Fruit fly (Drosophila melanogaster) whole organism, prepupa: ENCODE measurements around the gene rogdi.

ENCODE experiments used
- Blimp-1 ChIP-seq: fragments of 200-800 bp; sonication (Bioruptor generic); optimal IDR thresholded peaks from 3 replicates; lab custom pipeline; 2017; ENCODE audit warnings: missing biosample characterization, missing genetic modification characterization, mild to moderate bottlenecking, moderate library complexity, missing genetic modification reagents
- CG10631 ChIP-seq: fragments of 200-800 bp; sonication (Bioruptor generic); optimal IDR thresholded peaks from 2 replicates; lab custom pipeline; 2016; ENCODE audit warnings: missing biosample characterization, missing genetic modification characterization
- CG10669 ChIP-seq: fragments of 200-800 bp; sonication (Bioruptor generic); optimal IDR thresholded peaks from 3 replicates; lab custom pipeline; 2018; ENCODE audit warnings: missing biosample characterization, mild to moderate bottlenecking, missing genetic modification characterization, moderate library complexity
- CG11902 ChIP-seq: fragments of 200-800 bp; sonication (Bioruptor generic); optimal IDR thresholded peaks from 3 replicates; lab custom pipeline; 2016; ENCODE audit warnings: missing biosample characterization, missing genetic modification characterization
- CG1621 ChIP-seq: fragments of 200-800 bp; sonication (Bioruptor generic); optimal IDR thresholded peaks from 3 replicates; lab custom pipeline; 2018; ENCODE audit warnings: missing biosample characterization, mild to moderate bottlenecking, missing genetic modification characterization
- CG16779 ChIP-seq: fragments of 200-800 bp; sonication (Bioruptor generic); optimal IDR thresholded peaks from 3 replicates; lab custom pipeline; 2017; ENCODE audit warnings: missing biosample characterization, mild to moderate bottlenecking, missing genetic modification characterization
- CG3032 ChIP-seq: fragments of 200-800 bp; optimal IDR thresholded peaks from 2 replicates; lab custom pipeline; 2019; ENCODE audit warnings: missing biosample characterization, mild to moderate bottlenecking, missing genetic modification characterization, moderate library complexity
- CG31627 ChIP-seq: fragments of 200-800 bp; sonication (Bioruptor generic); optimal IDR thresholded peaks from 3 replicates; lab custom pipeline; 2016; ENCODE audit warnings: missing biosample characterization, missing genetic modification characterization
- CG34406 ChIP-seq: fragments of 200-800 bp; sonication (Bioruptor generic); optimal IDR thresholded peaks from 3 replicates; lab custom pipeline; 2016; ENCODE audit warnings: missing biosample characterization, missing genetic modification characterization
- CG3919 ChIP-seq: fragments of 200-800 bp; sonication (Bioruptor generic); optimal IDR thresholded peaks from 3 replicates; lab custom pipeline; 2016; ENCODE audit warnings: missing biosample characterization, missing genetic modification characterization
- CG6163 ChIP-seq: fragments of 200-800 bp; sonication (Bioruptor generic); IDR thresholded peaks from 3 replicates; pipeline ENCODE4 v1.3.6; 2022; ENCODE audit warnings: missing biosample characterization, missing genetic modification characterization
- CG6854 ChIP-seq: fragments of 200-800 bp; sonication (Bioruptor generic); optimal IDR thresholded peaks from 2 replicates; lab custom pipeline; 2017; ENCODE audit warnings: missing biosample characterization, mild to moderate bottlenecking, missing genetic modification characterization
- CG7368 ChIP-seq: fragments of 200-800 bp; sonication (Bioruptor generic); optimal IDR thresholded peaks from 3 replicates; lab custom pipeline; 2016; ENCODE audit warnings: missing biosample characterization, missing genetic modification characterization
- CG8119 ChIP-seq: fragments of 200-800 bp; sonication (Bioruptor generic); IDR thresholded peaks from 3 replicates; pipeline ENCODE4 v1.3.6; 2022; ENCODE audit warnings: missing biosample characterization, missing genetic modification characterization
- CG8632 ChIP-seq: fragments of 200-800 bp; sonication (Bioruptor generic); optimal IDR thresholded peaks from 3 replicates; lab custom pipeline; 2016; ENCODE audit warnings: missing biosample characterization, missing genetic modification characterization
- CG9139 ChIP-seq: fragments of 200-800 bp; sonication (Bioruptor generic); optimal IDR thresholded peaks from 3 replicates; lab custom pipeline; 2017; ENCODE audit warnings: missing biosample characterization, mild to moderate bottlenecking, missing genetic modification characterization
- Eip75B ChIP-seq: fragments of 200-800 bp; sonication (Bioruptor generic); optimal IDR thresholded peaks from 3 replicates; lab custom pipeline; 2016; ENCODE audit warnings: missing biosample characterization, missing genetic modification characterization
- Ets21C ChIP-seq: fragments of 200-800 bp; sonication (Bioruptor generic); optimal IDR thresholded peaks from 3 replicates; lab custom pipeline; 2016; ENCODE audit warnings: missing biosample characterization, missing genetic modification characterization
- Ets96B ChIP-seq: fragments of 200-800 bp; optimal IDR thresholded peaks from 2 replicates; lab custom pipeline; 2019; ENCODE audit warnings: missing biosample characterization, mild to moderate bottlenecking, missing genetic modification characterization, moderate library complexity
- Hr38 ChIP-seq: sonication (Bioruptor generic); optimal IDR thresholded peaks from 2 replicates; lab custom pipeline; 2016; ENCODE audit warnings: missing biosample characterization, missing genetic modification characterization
- Hr4 ChIP-seq: fragments of 200-800 bp; sonication (Bioruptor generic); optimal IDR thresholded peaks from 3 replicates; lab custom pipeline; 2016; ENCODE audit warnings: missing biosample characterization, missing genetic modification characterization
- Met ChIP-seq: fragments of 200-800 bp; sonication (Bioruptor generic); optimal IDR thresholded peaks from 3 replicates; lab custom pipeline; 2016; ENCODE audit warnings: missing biosample characterization, missing genetic modification characterization
- OdsH ChIP-seq: fragments of 200-800 bp; sonication (Bioruptor generic); optimal IDR thresholded peaks from 3 replicates; lab custom pipeline; 2016; ENCODE audit warnings: missing biosample characterization, missing genetic modification characterization
- Sox102F ChIP-seq: fragments of 200-800 bp; sonication (Bioruptor generic); optimal IDR thresholded peaks from 2 replicates; lab custom pipeline; 2016; ENCODE audit warnings: missing biosample characterization, mild to moderate bottlenecking, missing genetic modification characterization
- achi ChIP-seq: fragments of 200-800 bp; sonication (Bioruptor generic); optimal IDR thresholded peaks from 3 replicates; lab custom pipeline; 2016; ENCODE audit warnings: missing biosample characterization, missing genetic modification characterization
- dac ChIP-seq: fragments of 200-800 bp; sonication (Bioruptor generic); optimal IDR thresholded peaks from 2 replicates; lab custom pipeline; 2017; ENCODE audit warnings: missing biosample characterization, mild to moderate bottlenecking, missing genetic modification characterization
- dsx ChIP-seq: fragments of 200-800 bp; optimal IDR thresholded peaks from 3 replicates; lab custom pipeline; 2019; ENCODE audit warnings: missing biosample characterization, mild to moderate bottlenecking, missing genetic modification characterization, moderate library complexity; ENCODE audit not compliant: poor library complexity, severe bottlenecking
- eg ChIP-seq: fragments of 200-800 bp; sonication (Bioruptor generic); IDR thresholded peaks from 3 replicates; pipeline ENCODE4 v1.3.6; 2022; ENCODE audit warnings: missing biosample characterization, missing genetic modification characterization
- esn ChIP-seq: fragments of 200-800 bp; sonication (Bioruptor generic); optimal IDR thresholded peaks from 2 replicates; lab custom pipeline; 2016; ENCODE audit warnings: missing biosample characterization, mild to moderate bottlenecking, missing genetic modification characterization, moderate library complexity
- fd59A ChIP-seq: fragments of 200-800 bp; sonication (Bioruptor generic); optimal IDR thresholded peaks from 2 replicates; lab custom pipeline; 2017; ENCODE audit warnings: missing biosample characterization, mild to moderate bottlenecking, missing genetic modification characterization, missing genetic modification reagents
- fd85E ChIP-seq: fragments of 200-800 bp; sonication (Bioruptor generic); optimal IDR thresholded peaks from 3 replicates; lab custom pipeline; 2016; ENCODE audit warnings: missing biosample characterization, missing genetic modification characterization
- fkh ChIP-seq: fragments of 200-800 bp; sonication (Bioruptor generic); optimal IDR thresholded peaks from 3 replicates; lab custom pipeline; 2017; ENCODE audit warnings: missing biosample characterization, mild to moderate bottlenecking, missing genetic modification characterization, moderate library complexity
- lz ChIP-seq: fragments of 200-800 bp; sonication (Bioruptor generic); optimal IDR thresholded peaks from 3 replicates; lab custom pipeline; 2016; ENCODE audit warnings: missing biosample characterization, missing genetic modification characterization
- net ChIP-seq: fragments of 200-800 bp; sonication (Bioruptor generic); optimal IDR thresholded peaks from 3 replicates; lab custom pipeline; 2016; ENCODE audit warnings: missing biosample characterization, missing genetic modification characterization
- pdm3 ChIP-seq: fragments of 200-800 bp; sonication (Bioruptor generic); optimal IDR thresholded peaks from 3 replicates; lab custom pipeline; 2016; ENCODE audit warnings: missing biosample characterization, missing genetic modification characterization
- salr ChIP-seq, 2 experiments: fragments of 200-800 bp; sonication (Bioruptor generic); optimal IDR thresholded peaks; 3 replicates each; lab custom pipeline; 2016 to 2018; ENCODE audit warnings: missing biosample characterization in 2 of 2, missing genetic modification characterization in 2 of 2, mild to moderate bottlenecking in 1 of 2
- spab ChIP-seq: fragments of 200-800 bp; sonication (Bioruptor generic); optimal IDR thresholded peaks from 2 replicates; lab custom pipeline; 2017; ENCODE audit warnings: missing biosample characterization, mild to moderate bottlenecking, missing genetic modification characterization, missing genetic modification reagents
- ss ChIP-seq, 2 experiments: fragments of 200-800 bp; sonication (Bioruptor generic); optimal IDR thresholded peaks; 2 replicates in 1 of 2; 3 replicates in 1 of 2; lab custom pipeline; 2017 to 2018; ENCODE audit warnings: mild to moderate bottlenecking in 2 of 2, missing biosample characterization in 2 of 2, missing genetic modification characterization in 2 of 2, moderate library complexity in 1 of 2

Gene rogdi

DNA sequence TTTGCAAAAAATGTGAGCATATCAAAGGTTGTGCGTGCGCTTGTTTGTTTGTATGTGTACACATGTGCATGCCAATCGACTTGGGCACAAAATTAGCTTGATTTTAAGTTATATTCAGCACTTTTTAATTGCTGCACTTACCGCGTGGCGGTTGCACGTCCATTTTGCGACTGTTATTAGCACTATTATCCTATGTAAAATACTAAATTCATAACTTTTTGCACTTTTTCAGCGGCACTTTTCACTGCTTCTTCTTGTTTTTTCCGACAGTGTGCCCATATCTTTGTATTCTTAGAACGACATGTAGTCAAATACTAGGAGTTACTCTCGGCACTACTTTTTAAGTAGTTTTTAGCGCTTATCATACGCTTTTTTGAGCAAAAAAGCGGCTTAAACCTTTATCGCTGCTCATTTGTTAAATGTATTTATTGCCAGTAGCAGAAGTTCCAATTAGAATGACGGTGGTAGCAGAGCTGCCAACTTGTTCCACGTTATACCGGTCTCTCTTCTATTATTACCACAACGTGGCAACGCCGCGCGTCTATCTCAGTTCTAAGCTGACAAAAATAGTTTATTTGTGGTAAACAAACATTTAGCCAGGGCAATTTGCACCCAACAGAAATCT is 6.9 kb upstream of the rogdi start, which contains the start of the genes scaf6 and Papst2:
TSS of gene scaf6 (minus strand) at position 278 of the 625 bp plus-strand sequence.
TSS of gene Papst2 (plus strand) at position 501 of the 625 bp plus-strand sequence.
- TF ChIP-seq CG3032 (tag; lab: Kevin White, UChicago), result peak; percentile 10
- peak; percentile 63 for TF ChIP-seq CG6854 (GFP tag; lab: Kevin White, UChicago)
- no peak for TF ChIP-seq CG8632
- TF ChIP-seq esn (GFP tag; lab: Kevin White, UChicago), result peak; percentile 17
- TF ChIP-seq fkh (GFP tag; lab: Kevin White, UChicago), result peak; percentile 95

DNA sequence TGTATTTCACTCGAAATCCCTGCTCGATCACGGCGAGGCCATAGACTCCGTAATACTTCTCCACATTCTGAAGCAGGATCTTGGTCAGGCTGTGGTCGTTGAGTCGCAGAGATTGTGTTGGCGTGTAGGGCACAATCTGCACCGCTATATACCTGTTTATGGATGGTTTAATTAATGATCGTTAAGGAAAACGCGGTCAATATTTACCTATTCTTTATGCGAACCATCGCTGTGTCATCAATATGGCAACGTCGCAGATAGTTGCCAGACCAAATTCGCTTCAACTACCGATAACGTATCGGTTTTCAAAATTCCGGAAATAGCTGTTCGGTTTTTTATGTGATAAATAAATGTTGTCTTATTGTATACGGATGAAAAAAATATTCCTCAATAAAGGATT is 4.5 kb upstream of the rogdi start, which contains the start of gene Pop5:
TSS of gene Pop5 (minus strand) at position 240 of the 400 bp plus-strand sequence.
- TF ChIP-seq CG6854 (GFP tag; lab: Kevin White, UChicago) (no peak), net (GFP tag; lab: Kevin White, UChicago) (no peak), Sox102F (no peak), fkh (GFP tag; lab: Kevin White, UChicago) (peak; percentile 98), dsx (GFP tag; lab: Kevin White, UChicago) (no peak), CG10631 (GFP tag; lab: Kevin White, UChicago) (no peak), CG31627 (no peak), CG1621 (peak; percentile 3), dac (GFP tag; lab: Kevin White, UChicago) (no peak), CG10669 (GFP tag; lab: Kevin White, UChicago) (no peak), CG34406 (GFP tag; lab: Kevin White, UChicago) (no peak), pdm3 (no peak), CG6163 (GFP tag; lab: Robert Waterston, UW) (no peak), Blimp-1 (GFP tag; lab: Kevin White, UChicago) (no peak), CG8632 (no peak), esn (GFP tag; lab: Kevin White, UChicago) (peak; percentile 33)

DNA sequence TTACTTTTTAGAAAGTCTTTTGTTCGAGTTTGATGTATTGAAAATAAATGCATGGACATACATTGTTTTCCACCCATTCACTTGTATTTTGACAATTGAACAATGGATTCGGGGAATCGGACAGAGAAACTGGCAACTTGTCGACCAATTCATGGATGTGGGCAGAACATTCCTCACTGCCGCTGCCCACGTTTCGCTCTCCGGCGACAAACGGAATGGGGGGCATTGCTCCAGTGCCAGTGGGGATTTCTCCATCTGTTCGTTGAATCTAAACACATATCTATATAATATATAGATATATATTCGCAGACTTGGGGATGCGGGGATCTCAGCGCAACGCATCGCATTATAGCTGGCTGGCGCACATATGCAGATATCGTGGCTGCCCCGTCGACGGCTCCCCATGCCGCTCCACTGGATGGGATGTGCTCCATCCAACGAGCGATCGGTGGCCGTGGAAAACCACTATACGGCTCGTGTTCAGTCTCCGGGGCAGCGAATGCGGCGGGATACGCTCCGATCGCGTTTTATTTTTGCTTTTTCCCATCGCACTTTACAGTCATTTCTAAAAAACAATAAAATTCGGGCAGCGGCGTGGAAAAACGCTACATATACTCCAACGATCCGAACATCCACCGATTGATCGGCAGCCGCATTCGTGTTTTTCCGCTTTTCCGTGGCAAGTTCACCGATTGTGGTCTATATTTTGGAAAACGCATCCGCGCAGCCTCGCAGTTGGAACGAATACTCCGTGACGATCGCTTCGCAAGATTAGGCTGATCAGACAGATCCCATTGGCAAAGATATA is 3.7 kb upstream of the rogdi start, which contains the start of gene TpnC73F:
TSS of gene TpnC73F (plus strand) at position 633 of the 808 bp plus-strand sequence.
- TF ChIP-seq achi (GFP tag; lab: Kevin White, UChicago), result no peak
- no peak for TF ChIP-seq salr (GFP tag; optimal IDR thresholded peaks at IDR 0.05; lab: Kevin White, UChicago)
- TF ChIP-seq CG3919, result no peak
- TF ChIP-seq eg, result no peak
- TF ChIP-seq Hr4 (GFP tag; lab: Kevin White, UChicago), result no peak
- TF ChIP-seq CG7368 (GFP tag; lab: Kevin White, UChicago), result no peak
- TF ChIP-seq ss (GFP tag; optimal IDR thresholded peaks at IDR 0.05; lab: Kevin White, UChicago), result no peak
- TF ChIP-seq fd85E, result no peak
- no peak for TF ChIP-seq Eip75B
- TF ChIP-seq Ets21C, result no peak
- TF ChIP-seq, all 60 proteins: peak for 0

DNA sequence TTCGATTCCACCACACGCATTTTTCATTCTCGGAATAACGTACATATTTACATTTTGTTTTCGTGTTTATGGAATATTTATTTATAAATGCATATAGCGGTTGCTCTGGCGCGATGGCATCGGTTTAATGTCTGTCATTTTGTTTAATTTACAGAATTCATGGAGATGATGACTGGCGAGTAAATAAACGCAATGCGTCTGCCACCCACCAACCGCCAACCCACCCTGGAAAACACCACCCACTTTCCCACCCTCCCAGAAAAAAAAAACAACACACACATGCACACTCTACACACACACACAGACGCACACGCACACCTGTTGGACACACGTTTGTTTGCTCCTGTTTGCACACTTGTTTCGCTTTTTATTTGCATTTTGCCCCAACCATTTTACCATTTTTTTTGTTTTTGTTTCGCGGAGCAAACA is 1.5 kb upstream of the rogdi start:
- no peak for TF ChIP-seq Met (GFP tag; lab: Kevin White, UChicago)
- TF ChIP-seq CG3919, result peak; percentile 8
- no peak for TF ChIP-seq CG6854 (GFP tag; lab: Kevin White, UChicago)
- TF ChIP-seq CG16779 (tag; lab: Kevin White, UChicago), result peak; percentile 4
- peak in 1 of 2 experiments; percentile 49 for TF ChIP-seq ss (GFP tag; optimal IDR thresholded peaks at IDR 0.05; lab: Kevin White, UChicago)
- TF ChIP-seq OdsH (GFP tag; lab: Kevin White, UChicago), result no peak
- TF ChIP-seq Ets96B (tag; lab: Kevin White, UChicago), result no peak
- TF ChIP-seq spab (GFP tag; lab: Kevin White, UChicago), result no peak
- peak; percentile 13 for TF ChIP-seq net (GFP tag; lab: Kevin White, UChicago)
- TF ChIP-seq fd59A (GFP tag; lab: Kevin White, UChicago), result no peak
- TF ChIP-seq CG8119 (GFP tag; lab: Robert Waterston, UW), result no peak
- TF ChIP-seq Hr38 (GFP tag; lab: Kevin White, UChicago), result no peak
- TF ChIP-seq CG8632, result peak; percentile 3
- peak; percentile 5 for TF ChIP-seq Blimp-1 (GFP tag; lab: Kevin White, UChicago)
- no peak for TF ChIP-seq lz (GFP tag; lab: Kevin White, UChicago)
- peak; percentile 93 for TF ChIP-seq fkh (GFP tag; lab: Kevin White, UChicago)
- no peak for TF ChIP-seq CG10669 (GFP tag; lab: Kevin White, UChicago)
- no peak for TF ChIP-seq CG9139 (GFP tag; lab: Kevin White, UChicago)
- no peak for TF ChIP-seq CG1621
- no peak for TF ChIP-seq CG11902 (GFP tag; lab: Kevin White, UChicago)
